Fruit fly (Drosophila melanogaster): ENCODE results near the gene Nmdmc.
A peak's percentile ranks its signal among the peaks of the same experiment; 100 is the strongest.

The Nmdmc gene

DNA sequence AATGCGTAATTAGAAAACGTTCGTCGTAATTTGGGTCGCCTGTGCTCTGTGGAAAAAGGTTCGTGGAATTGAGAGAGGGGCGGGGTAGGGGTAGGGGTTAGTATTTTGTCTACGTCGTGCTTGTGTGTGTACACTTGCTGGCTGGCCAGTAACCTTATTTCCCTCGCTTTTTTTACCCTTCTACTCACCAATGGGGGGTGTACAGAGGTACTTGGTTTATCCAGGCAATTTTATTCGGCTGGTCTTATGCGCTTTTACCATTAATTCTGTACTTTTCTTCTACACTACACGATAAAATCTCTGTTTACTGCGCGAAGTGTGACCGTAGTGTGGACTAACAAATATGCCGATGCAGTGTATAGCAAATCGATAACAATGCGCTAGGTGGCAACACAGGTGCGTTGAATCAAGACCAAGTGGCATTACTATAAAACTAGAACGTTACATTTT, 30.6 kb downstream of the Nmdmc start, which contains the start of gene tgo (continued):
- TF ChIP-seq Hr51 (GFP tag; optimal IDR thresholded peaks at IDR 0.05) (no peak), E2f2 (GFP tag; IDR thresholded peaks at IDR 0.05) (peak; percentile 64), CG11085 (GFP tag; IDR thresholded peaks at IDR 0.05) (no peak), CG18599 (GFP tag; optimal IDR thresholded peaks at IDR 0.05) (no peak), TFAM (GFP tag; optimal IDR thresholded peaks at IDR 0.05) (no peak), CG15073 (GFP tag; optimal IDR thresholded peaks at IDR 0.05) (no peak), CG8924 (tag; optimal IDR thresholded peaks at IDR 0.05) (peak; percentile 29), CG7928 (GFP tag; optimal IDR thresholded peaks at IDR 0.05) (no peak), otp (GFP tag; IDR thresholded peaks at IDR 0.05) (no peak), pan (optimal IDR thresholded peaks at IDR 0.05) (no peak), pan (GFP tag; optimal IDR thresholded peaks at IDR 0.05 in 1 of 2, IDR thresholded peaks at IDR 0.05 in 1 of 2) (no peak), CG11247 (GFP tag; IDR thresholded peaks at IDR 0.05) (no peak), ewg (GFP tag; optimal IDR thresholded peaks at IDR 0.05) (no peak), CG10959 (GFP tag; IDR thresholded peaks at IDR 0.05) (no peak), CG8290 (GFP tag; optimal IDR thresholded peaks at IDR 0.05) (no peak), CG8290 (tag; optimal IDR thresholded peaks at IDR 0.05) (no peak), HLH4C (GFP tag; IDR thresholded peaks at IDR 0.05; ENCODE audit: partially characterized antibody) (peak; percentile 46), Optix (GFP tag; IDR thresholded peaks at IDR 0.05) (no peak), CG12391 (tag; optimal IDR thresholded peaks at IDR 0.05) (peak; percentile 28), dati (GFP tag; IDR thresholded peaks at IDR 0.05) (no peak), CG33557 (GFP tag; optimal IDR thresholded peaks at IDR 0.05) (peak; percentile 13), CG2120 (GFP tag; optimal IDR thresholded peaks at IDR 0.05) (peak; percentile 4)

DNA sequence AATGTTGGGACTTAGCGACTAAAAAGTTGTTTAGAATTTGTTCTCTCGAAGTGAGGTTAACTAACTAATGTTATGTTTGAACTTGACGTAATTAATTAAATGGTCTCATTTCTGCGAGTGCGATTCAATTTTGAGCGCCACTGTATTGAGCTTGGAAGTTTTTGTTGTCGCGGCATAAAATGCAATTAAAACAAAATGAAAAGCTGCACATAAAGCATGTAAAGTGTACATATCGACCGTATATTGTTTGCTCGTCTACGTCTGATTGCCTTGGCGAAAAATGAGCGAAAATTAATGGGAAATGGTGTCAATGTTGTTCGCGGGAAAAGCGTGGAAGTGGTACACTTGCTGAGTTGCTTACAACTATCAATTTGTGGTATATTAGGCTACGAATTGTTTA, 33.5 kb downstream of the Nmdmc start:
- no peak for TF ChIP-seq Optix (GFP tag; IDR thresholded peaks at IDR 0.05)
- TF ChIP-seq gfzf (GFP tag; optimal IDR thresholded peaks at IDR 0.05): no peak
- TF ChIP-seq lola (GFP tag; optimal IDR thresholded peaks at IDR 0.05): no peak
- no peak for TF ChIP-seq bcd (GFP tag; optimal IDR thresholded peaks at IDR 0.05)
- TF ChIP-seq org-1 (GFP tag; optimal IDR thresholded peaks at IDR 0.05): no peak

DNA sequence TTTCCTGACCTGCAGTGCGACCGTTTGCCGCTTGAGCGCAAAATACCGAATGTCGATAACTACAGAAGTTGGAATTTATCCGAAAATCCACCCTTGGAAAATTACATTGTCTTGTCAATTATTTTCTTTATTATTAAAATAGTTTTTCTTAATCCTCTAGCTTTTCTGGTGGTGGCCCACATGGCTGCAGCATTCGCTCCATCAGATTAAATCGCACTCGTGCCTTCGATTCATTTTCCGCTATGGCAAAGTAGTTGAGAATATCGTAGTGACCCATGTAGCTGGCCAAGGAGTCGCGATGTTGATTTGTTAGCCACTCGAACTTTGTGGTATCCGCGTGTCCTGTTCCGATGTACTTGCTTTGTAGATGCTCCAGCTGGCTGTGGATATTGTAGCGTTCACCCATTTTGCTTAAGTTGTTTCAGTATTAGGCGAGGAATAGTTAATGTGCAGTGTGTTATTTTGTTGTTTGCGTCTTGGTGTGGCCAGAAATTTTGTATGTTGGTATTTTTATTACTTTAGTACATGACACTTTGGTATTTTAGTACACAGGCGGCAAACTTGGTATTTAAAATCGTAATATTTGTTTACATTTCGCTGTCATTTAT, 35.4 kb downstream of the Nmdmc start, which contains the start of the genes Kcmf1, Sf3b5 and CG11986:
Kcmf1 (minus strand) TSS at position 51 of the 608 bp plus-strand sequence.
Sf3b5 (minus strand) TSS at position 483 of the 608 bp plus-strand sequence.
CG11986 (plus strand) TSS at position 588 of the 608 bp plus-strand sequence.
- TF ChIP-seq Deaf1 (tag; optimal IDR thresholded peaks at IDR 0.05) (no peak), CG3838 (GFP tag; optimal IDR thresholded peaks at IDR 0.05) (no peak), Taf1 (GFP tag; IDR thresholded peaks at IDR 0.05) (no peak), CG8359 (GFP tag; optimal IDR thresholded peaks at IDR 0.05; ENCODE audit: borderline replicate concordance) (no peak), CG17186 (GFP tag; optimal IDR thresholded peaks at IDR 0.05) (peak; percentile 4), gfzf (GFP tag; optimal IDR thresholded peaks at IDR 0.05) (peak; percentile 72), YL-1 (GFP tag; optimal IDR thresholded peaks at IDR 0.05) (peak; percentile 22), CG11696 (GFP tag; IDR thresholded peaks at IDR 0.05) (no peak), cad (GFP tag; optimal IDR thresholded peaks at IDR 0.05) (no peak), danr (GFP tag; IDR thresholded peaks at IDR 0.05) (no peak), CG4617 (GFP tag; optimal IDR thresholded peaks at IDR 0.05; ENCODE audit: borderline replicate concordance) (peak; percentile 74), CG11247 (GFP tag; IDR thresholded peaks at IDR 0.05) (no peak), Rfx (GFP tag; IDR thresholded peaks at IDR 0.05) (no peak), pho (GFP tag; optimal IDR thresholded peaks at IDR 0.05) (no peak), ham (GFP tag; IDR thresholded peaks at IDR 0.05) (no peak), BtbVII (GFP tag; optimal IDR thresholded peaks at IDR 0.05) (no peak), MESR4 (GFP tag; optimal IDR thresholded peaks at IDR 0.05) (peak; percentile 49), p53 (GFP tag; optimal IDR thresholded peaks at IDR 0.05) (no peak), CG4360 (GFP tag; IDR thresholded peaks at IDR 0.05) (no peak), CG2116 (GFP tag; optimal IDR thresholded peaks at IDR 0.05) (peak; percentile 18), CG10366 (GFP tag; IDR thresholded peaks at IDR 0.05) (no peak), lilli (GFP tag; optimal IDR thresholded peaks at IDR 0.05) (no peak), CG12659 (GFP tag; optimal IDR thresholded peaks at IDR 0.05) (peak; percentile 13), CG8478 (optimal IDR thresholded peaks at IDR 0.05) (no peak), Atf6 (GFP tag; IDR thresholded peaks at IDR 0.05) (no peak), emc (GFP tag; optimal IDR thresholded peaks at IDR 0.05) (no peak)

Data from whole organism, embryonic.